Worm (Caenorhabditis elegans) whole organism, L1 larva: Measurements from ENCODE around the gene cest-2.2.
A peak's percentile ranks its signal among the peaks of the same experiment; 100 is the strongest.

Experiments
- C04F5.9 ChIP-seq: sonication (generic microtip); optimal IDR thresholded peaks from 2 replicates; lab custom pipeline; 2016; ENCODE audit warnings: missing genetic modification characterization, missing compliant biosample characterization
- F16B12.6 ChIP-seq: fragments of 150-350 bp; optimal IDR thresholded peaks from 2 replicates; lab custom pipeline; 2014; ENCODE audit warnings: missing biosample characterization, missing genetic modification characterization
- Y116A8C.19 ChIP-seq: sonication (generic microtip); optimal IDR thresholded peaks from 2 replicates; lab custom pipeline; 2016; ENCODE audit warnings: missing compliant biosample characterization, missing genetic modification characterization, borderline replicate concordance
- alr-1 ChIP-seq: fragments of 200-800 bp; sonication (Bioruptor generic); optimal IDR thresholded peaks from 2 replicates; lab custom pipeline; 2018; ENCODE audit warnings: borderline replicate concordance, mild to moderate bottlenecking, missing genetic modification characterization, missing compliant biosample characterization
- ceh-63 ChIP-seq: fragments of 200-800 bp; sonication (Bioruptor generic); optimal IDR thresholded peaks from 2 replicates; lab custom pipeline; 2018; ENCODE audit warnings: mild to moderate bottlenecking, missing genetic modification characterization, missing compliant biosample characterization
- ceh-82 ChIP-seq, 3 experiments: fragments of 150-350 bp in 1 of 3; sonication (generic microtip) in 2 of 3; optimal IDR thresholded peaks; 2 replicates each; lab custom pipeline; 2014 to 2017; ENCODE audit warnings: missing biosample characterization in 3 of 3, missing genetic modification characterization in 3 of 3
- ceh-88 ChIP-seq: fragments of 200-800 bp; sonication (Bioruptor generic); IDR thresholded peaks from 2 replicates; pipeline ENCODE4 v1.3.6; 2022; ENCODE audit warnings: missing genetic modification characterization, missing compliant biosample characterization
- ceh-90 ChIP-seq: sonication (generic microtip); optimal IDR thresholded peaks from 2 replicates; lab custom pipeline; 2016; ENCODE audit warnings: missing genetic modification characterization, missing compliant biosample characterization
- ces-1 ChIP-seq: fragments of 150-350 bp; optimal IDR thresholded peaks from 2 replicates; lab custom pipeline; 2014; ENCODE audit warnings: missing biosample characterization, missing genetic modification reagents, missing genetic modification characterization
- dsc-1 ChIP-seq: sonication (generic microtip); optimal IDR thresholded peaks from 2 replicates; lab custom pipeline; 2016; ENCODE audit warnings: mild to moderate bottlenecking, missing genetic modification characterization, missing compliant biosample characterization
- efl-1 ChIP-seq, 4 experiments: fragments of 150-350 bp; optimal IDR thresholded peaks in 3 of 4; peaks in 1 of 4; 1 replicate in 1 of 4; 2 replicates in 3 of 4; lab custom pipeline; 2014; ENCODE audit warnings: missing biosample characterization in 2 of 4, missing genetic modification characterization in 2 of 4, missing genetic modification reagents in 2 of 4
- egl-13 ChIP-seq: sonication (generic microtip); optimal IDR thresholded peaks from 2 replicates; lab custom pipeline; 2016; ENCODE audit warnings: missing genotype, missing genetic modification reagents, missing genetic modification characterization, missing compliant biosample characterization
- elt-2 ChIP-seq: sonication (generic microtip); optimal IDR thresholded peaks from 2 replicates; lab custom pipeline; 2016; ENCODE audit warnings: missing genetic modification characterization, mild to moderate bottlenecking, inconsistent platforms, missing compliant biosample characterization, missing genetic modification reagents
- fkh-8 ChIP-seq: sonication (generic microtip); optimal IDR thresholded peaks from 2 replicates; lab custom pipeline; 2016; ENCODE audit warnings: mild to moderate bottlenecking, missing genetic modification characterization, missing compliant biosample characterization
- grh-1 ChIP-seq: fragments of 200-800 bp; sonication (Bioruptor generic); IDR thresholded peaks from 2 replicates; pipeline ENCODE4 v1.3.6; 2022; ENCODE audit warnings: missing genetic modification reagents, missing genetic modification characterization, missing compliant biosample characterization
- hlh-17 ChIP-seq: fragments of 200-800 bp; sonication (Bioruptor generic); optimal IDR thresholded peaks from 2 replicates; lab custom pipeline; 2018; ENCODE audit warnings: missing genetic modification characterization, mild to moderate bottlenecking, missing compliant biosample characterization, moderate library complexity, borderline replicate concordance
- hpl-2 ChIP-seq: fragments of 150-350 bp; optimal IDR thresholded peaks from 2 replicates; lab custom pipeline; 2014; ENCODE audit warnings: missing biosample characterization, missing genetic modification reagents, missing genetic modification characterization
- irx-1 ChIP-seq: sonication (generic microtip); optimal IDR thresholded peaks from 2 replicates; lab custom pipeline; 2016; ENCODE audit warnings: missing genetic modification characterization, missing compliant biosample characterization
- isw-1 ChIP-seq: fragments of 200-800 bp; sonication (Bioruptor generic); IDR thresholded peaks from 2 replicates; pipeline ENCODE4 v1.3.6; 2022; ENCODE audit warnings: missing genetic modification characterization, missing compliant biosample characterization
- lin-15B ChIP-seq: fragments of 150-350 bp; sonication (generic microtip); optimal IDR thresholded peaks from 3 replicates; lab custom pipeline; 2014; ENCODE audit warnings: missing biosample characterization, missing genetic modification characterization
- lin-35 ChIP-seq, 2 experiments: fragments of 150-350 bp; optimal IDR thresholded peaks; 2 replicates each; lab custom pipeline; 2014; ENCODE audit warnings: missing biosample characterization in 2 of 2, missing genetic modification characterization in 2 of 2, missing genetic modification reagents in 2 of 2
- mab-9 ChIP-seq: fragments of 200-800 bp; sonication (Bioruptor generic); IDR thresholded peaks from 2 replicates; pipeline ENCODE4 v1.3.6; 2022; ENCODE audit warnings: missing genetic modification reagents, missing genetic modification characterization, missing compliant biosample characterization
- mef-2 ChIP-seq: fragments of 150-350 bp; optimal IDR thresholded peaks from 2 replicates; lab custom pipeline; 2014; ENCODE audit warnings: missing biosample characterization, missing genetic modification characterization
- nhr-19 ChIP-seq: fragments of 200-800 bp; sonication (Bioruptor generic); conservative IDR thresholded peaks from 2 replicates; pipeline ENCODE4 v1.3.6; 2022; ENCODE audit warnings: missing genetic modification characterization, missing compliant biosample characterization
- nhr-28 ChIP-seq: fragments of 150-350 bp; optimal IDR thresholded peaks from 2 replicates; lab custom pipeline; 2014; ENCODE audit warnings: missing biosample characterization, missing genetic modification characterization
- nhr-47 ChIP-seq: sonication (generic microtip); optimal IDR thresholded peaks from 2 replicates; lab custom pipeline; 2016; ENCODE audit warnings: mild to moderate bottlenecking, missing genetic modification characterization, moderate library complexity, missing compliant biosample characterization
- nhr-71 ChIP-seq: sonication (generic microtip); optimal IDR thresholded peaks from 2 replicates; lab custom pipeline; 2016; ENCODE audit warnings: mild to moderate bottlenecking, missing genetic modification characterization, moderate library complexity, missing compliant biosample characterization
- nhr-76 ChIP-seq: sonication (generic microtip); optimal IDR thresholded peaks from 2 replicates; lab custom pipeline; 2017; ENCODE audit warnings: missing biosample characterization, missing genetic modification characterization
- nhr-77 ChIP-seq: fragments of 150-350 bp; optimal IDR thresholded peaks from 2 replicates; lab custom pipeline; 2014; ENCODE audit warnings: missing biosample characterization, missing genetic modification characterization
- nhr-90 ChIP-seq: sonication (generic microtip); optimal IDR thresholded peaks from 2 replicates; lab custom pipeline; 2016; ENCODE audit warnings: mild to moderate bottlenecking, missing genetic modification characterization, missing compliant biosample characterization; ENCODE audit not compliant: poor library complexity
- rnt-1 ChIP-seq: sonication (generic microtip); optimal IDR thresholded peaks from 2 replicates; lab custom pipeline; 2016; ENCODE audit warnings: mild to moderate bottlenecking, missing genetic modification characterization, moderate library complexity, missing compliant biosample characterization
- skn-1 ChIP-seq: fragments of 150-350 bp; optimal IDR thresholded peaks from 2 replicates; lab custom pipeline; 2014; ENCODE audit warnings: missing biosample characterization, missing genetic modification characterization
- snpc-4 ChIP-seq: fragments of 150-350 bp; optimal IDR thresholded peaks from 2 replicates; lab custom pipeline; 2014; ENCODE audit warnings: missing biosample characterization, missing genetic modification characterization
- sox-4 ChIP-seq: sonication (generic microtip); optimal IDR thresholded peaks from 2 replicates; lab custom pipeline; 2016; ENCODE audit warnings: missing genetic modification characterization, missing compliant biosample characterization
- tbx-2 ChIP-seq: sonication (generic microtip); optimal IDR thresholded peaks from 2 replicates; lab custom pipeline; 2016; ENCODE audit warnings: missing genetic modification characterization, missing compliant biosample characterization
- unc-30 ChIP-seq: sonication (generic microtip); optimal IDR thresholded peaks from 2 replicates; lab custom pipeline; 2017; ENCODE audit warnings: missing biosample characterization, missing genetic modification characterization
- unc-98 ChIP-seq: fragments of 200-800 bp; sonication (Bioruptor generic); IDR thresholded peaks from 2 replicates; pipeline ENCODE4 v1.3.6; 2022; ENCODE audit warnings: missing genetic modification characterization, missing compliant biosample characterization
- vab-15 ChIP-seq: sonication (generic microtip); optimal IDR thresholded peaks from 2 replicates; lab custom pipeline; 2017; ENCODE audit warnings: missing genotype, mild to moderate bottlenecking, missing genetic modification characterization, missing compliant biosample characterization
- xbp-1 ChIP-seq: sonication (generic microtip); optimal IDR thresholded peaks from 2 replicates; lab custom pipeline; 2016; ENCODE audit warnings: missing genetic modification characterization, missing compliant biosample characterization
- zag-1 ChIP-seq: fragments of 150-350 bp; optimal IDR thresholded peaks from 2 replicates; lab custom pipeline; 2014; ENCODE audit warnings: missing biosample characterization, missing genetic modification characterization
- zip-4 ChIP-seq: fragments of 200-800 bp; sonication (Bioruptor generic); optimal IDR thresholded peaks from 2 replicates; lab custom pipeline; 2018; ENCODE audit warnings: mild to moderate bottlenecking, missing genetic modification characterization, moderate library complexity, missing compliant biosample characterization
- ztf-11 ChIP-seq, 2 experiments: sonication (generic microtip); optimal IDR thresholded peaks; 2 replicates each; lab custom pipeline; 2016 to 2017; ENCODE audit warnings: missing genetic modification characterization in 2 of 2, missing biosample characterization in 1 of 2, missing compliant biosample characterization in 1 of 2
- ztf-4 ChIP-seq: fragments of 150-350 bp; optimal IDR thresholded peaks from 2 replicates; lab custom pipeline; 2014; ENCODE audit warnings: missing biosample characterization, missing genetic modification characterization

cest-2.2 gene

DNA sequence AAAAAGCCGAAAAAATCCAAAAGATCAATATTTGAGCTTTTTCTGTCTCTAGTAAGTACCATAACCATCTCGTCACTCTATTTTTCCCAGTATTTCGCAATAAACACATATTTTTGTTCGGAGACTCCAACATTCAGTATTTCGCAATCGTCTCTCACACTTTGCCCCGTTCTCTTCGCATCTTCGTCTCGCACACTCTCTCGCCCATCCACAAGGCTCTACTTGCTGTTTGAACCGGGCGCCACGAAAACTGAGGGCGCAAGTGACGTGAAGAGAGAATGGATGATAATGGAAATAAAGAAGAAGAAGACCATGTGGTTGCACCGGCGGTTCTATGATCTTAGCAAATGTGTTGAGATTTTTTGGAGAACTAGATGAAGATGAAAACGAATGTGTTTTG is 24.9 kb upstream of the cest-2.2 start (continued):
- TF ChIP-seq tbx-2 (tag; lab: Kevin White, UChicago) (peak; percentile 92), vab-15 (tag; lab: Kevin White, UChicago) (no peak), unc-30 (no peak), ceh-88 (GFP tag; lab: Robert Waterston, UW) (peak; percentile 51; the same call in 1 of the 2 replicates), ces-1 (GFP tag; lab: Kevin White, UChicago) (no peak), C04F5.9 (tag; lab: Kevin White, UChicago) (peak; percentile 31), mab-9 (GFP tag; lab: Robert Waterston, UW) (peak; percentile 59; the same call in 1 of the 2 replicates), irx-1 (tag; lab: Kevin White, UChicago) (peak; percentile 85), elt-2 (tag; lab: Kevin White, UChicago) (peak; percentile 69), lin-35 (GFP tag; optimal IDR thresholded peaks at IDR 0.05; lab: Kevin White, UChicago) (peak; percentile 74 to 87), hlh-17 (GFP tag; lab: Kevin White, UChicago) (no peak), nhr-90 (tag; lab: Kevin White, UChicago) (peak; percentile 90), zip-4 (GFP tag; lab: Kevin White, UChicago) (peak; percentile 100), egl-13 (peak; percentile 68), lin-15B (tag; lab: Kevin White, UChicago) (peak; percentile 65), ceh-82 (tag; optimal IDR thresholded peaks at IDR 0.05; lab: Kevin White, UChicago) (peak; percentile 84 to 93 (median 90)), ztf-11 (tag; optimal IDR thresholded peaks at IDR 0.05; lab: Kevin White, UChicago) (peak in 1 of 2 experiments; percentile 58), ceh-63 (GFP tag; lab: Kevin White, UChicago) (no peak), skn-1 (tag; lab: Kevin White, UChicago) (peak; percentile 98), zag-1 (tag; lab: Kevin White, UChicago) (no peak), ztf-4 (tag; lab: Kevin White, UChicago) (peak; percentile 90), nhr-77 (tag; lab: Kevin White, UChicago) (peak; percentile 93), grh-1 (GFP tag; lab: Robert Waterston, UW) (peak; percentile 30; the same call in 1 of the 2 replicates), nhr-28 (tag; lab: Kevin White, UChicago) (peak; percentile 64), ceh-90 (tag; lab: Kevin White, UChicago) (no peak), nhr-76 (no peak), hpl-2 (peak; percentile 85), fkh-8 (tag; lab: Kevin White, UChicago) (peak; percentile 86), rnt-1 (tag; lab: Kevin White, UChicago) (peak; percentile 88), alr-1 (tag; lab: Kevin White, UChicago) (no peak), unc-98 (peak; percentile 74), nhr-19 (GFP tag; lab: Robert Waterston, UW) (peak; percentile 90), F16B12.6 (tag; lab: Kevin White, UChicago) (peak; percentile 21), nhr-47 (tag; lab: Kevin White, UChicago) (peak; percentile 91), Y116A8C.19 (tag; lab: Kevin White, UChicago) (no peak), snpc-4 (tag; lab: Kevin White, UChicago) (peak; percentile 87), nhr-71 (tag; lab: Kevin White, UChicago) (peak; percentile 99), xbp-1 (tag; lab: Kevin White, UChicago) (peak; percentile 87), efl-1 (optimal IDR thresholded peaks at IDR 0.05; lab: Kevin White, UChicago) (peak; percentile 78 to 86), efl-1 (GFP tag; optimal IDR thresholded peaks at IDR 0.05 in 1 of 2; lab: Kevin White, UChicago) (peak; percentile 59 to 95), isw-1 (GFP tag; lab: Robert Waterston, UW) (peak; percentile 84), dsc-1 (tag; lab: Kevin White, UChicago) (peak; percentile 81), sox-4 (tag; lab: Kevin White, UChicago) (no peak), mef-2 (tag; lab: Kevin White, UChicago) (peak; percentile 91)
